Fruit fly (Drosophila melanogaster): ENCODE measurements around the gene ATbp.

Gene ATbp

dm6 chrX:23096818-23097129 is 9.0 kb upstream of the ATbp start:
- no peak for TF ChIP-seq h (optimal IDR thresholded peaks at IDR 0.05)
- TF ChIP-seq Sin3A (optimal IDR thresholded peaks at IDR 0.05): no peak
- no peak for TF ChIP-seq Myc (optimal IDR thresholded peaks at IDR 0.05)
- TF ChIP-seq ttk (optimal IDR thresholded peaks at IDR 0.05): no peak
- no peak for TF ChIP-seq psq (optimal IDR thresholded peaks at IDR 0.05)
- TF ChIP-seq insv (optimal IDR thresholded peaks at IDR 0.05): no peak

- no peak for TF ChIP-seq h (optimal IDR thresholded peaks at IDR 0.05)
- TF ChIP-seq insv (optimal IDR thresholded peaks at IDR 0.05): no peak
- no peak for TF ChIP-seq ttk (optimal IDR thresholded peaks at IDR 0.05)
- no peak for TF ChIP-seq Myc (optimal IDR thresholded peaks at IDR 0.05)
- no peak for TF ChIP-seq psq (optimal IDR thresholded peaks at IDR 0.05)
Measured at dm6 chrX:23097250-23097649, 8.6 kb upstream of the ATbp start.

All from Kc167 (cell line).